Worm (Caenorhabditis elegans) whole organism, L3 larva: ENCODE data around the gene C14B9.10.

Source experiments
- aly-2 ChIP-seq: fragments of 150-350 bp; optimal IDR thresholded peaks from 2 replicates; lab custom pipeline; 2014; ENCODE audit warnings: missing biosample characterization, missing genetic modification characterization
- ceh-82 ChIP-seq: fragments of 150-350 bp; optimal IDR thresholded peaks from 2 replicates; lab custom pipeline; 2014; ENCODE audit warnings: missing biosample characterization, missing genetic modification characterization
- ceh-9 ChIP-seq: sonication (generic microtip); optimal IDR thresholded peaks from 2 replicates; lab custom pipeline; 2018; ENCODE audit warnings: missing biosample characterization, missing genetic modification characterization
- daf-12 ChIP-seq: fragments of 150-350 bp; optimal IDR thresholded peaks from 2 replicates; lab custom pipeline; 2014; ENCODE audit warnings: missing biosample characterization, missing genetic modification reagents, missing genetic modification characterization
- egl-27 ChIP-seq: sonication (generic microtip); optimal IDR thresholded peaks from 4 replicates; lab custom pipeline; 2017; ENCODE audit warnings: missing biosample characterization, missing genetic modification reagents, missing genetic modification characterization
- elt-1 ChIP-seq: fragments of 150-350 bp; optimal IDR thresholded peaks from 2 replicates; lab custom pipeline; 2014; ENCODE audit warnings: missing biosample characterization, missing genetic modification characterization
- elt-2 ChIP-seq: sonication (generic microtip); optimal IDR thresholded peaks from 2 replicates; lab custom pipeline; 2016; ENCODE audit warnings: missing genetic modification reagents, mild to moderate bottlenecking, missing genetic modification characterization, missing compliant biosample characterization
- elt-3 ChIP-seq, 3 experiments: fragments of 150-350 bp in 1 of 3; sonication (generic microtip) in 2 of 3; optimal IDR thresholded peaks; 2 replicates in 2 of 3; 4 replicates in 1 of 3; lab custom pipeline; 2014 to 2017; ENCODE audit warnings: missing biosample characterization in 3 of 3, missing genetic modification characterization in 3 of 3
- eor-1 ChIP-seq, 2 experiments: fragments of 150-350 bp; optimal IDR thresholded peaks; 2 replicates each; lab custom pipeline; 2014 to 2018; ENCODE audit warnings: missing biosample characterization in 2 of 2, missing genetic modification characterization in 2 of 2
- fkh-10 ChIP-seq: sonication (generic microtip); optimal IDR thresholded peaks from 2 replicates; lab custom pipeline; 2017; ENCODE audit warnings: missing biosample characterization, missing genetic modification reagents, missing genetic modification characterization
- fkh-2 ChIP-seq: fragments of 150-350 bp; optimal IDR thresholded peaks from 2 replicates; lab custom pipeline; 2014; ENCODE audit warnings: missing biosample characterization, missing genetic modification reagents, missing genetic modification characterization
- fos-1 ChIP-seq: fragments of 150-350 bp; optimal IDR thresholded peaks from 2 replicates; lab custom pipeline; 2014; ENCODE audit warnings: missing biosample characterization, missing genetic modification characterization
- hmg-11 ChIP-seq: sonication (generic microtip); optimal IDR thresholded peaks from 2 replicates; lab custom pipeline; 2016; ENCODE audit warnings: missing genetic modification characterization, missing compliant biosample characterization
- lin-15B ChIP-seq: fragments of 150-350 bp; optimal IDR thresholded peaks from 2 replicates; lab custom pipeline; 2014; ENCODE audit warnings: missing biosample characterization, missing genetic modification characterization
- lin-39 ChIP-seq: fragments of 150-350 bp; optimal IDR thresholded peaks from 2 replicates; lab custom pipeline; 2018; ENCODE audit warnings: missing biosample characterization, missing genetic modification reagents, missing genetic modification characterization
- lsy-12 ChIP-seq: sonication (generic microtip); optimal IDR thresholded peaks from 2 replicates; lab custom pipeline; 2016; ENCODE audit warnings: mild to moderate bottlenecking, missing genetic modification characterization, missing compliant biosample characterization
- mdl-1 ChIP-seq: fragments of 150-350 bp; optimal IDR thresholded peaks from 2 replicates; lab custom pipeline; 2014; ENCODE audit warnings: missing biosample characterization, missing genetic modification characterization
- nfya-1 ChIP-seq: sonication (generic microtip); optimal IDR thresholded peaks from 2 replicates; lab custom pipeline; 2017; ENCODE audit warnings: missing genetic modification characterization, mild to moderate bottlenecking, missing compliant biosample characterization, antibody characterized with exemption, moderate library complexity; ENCODE audit not compliant: insufficient read depth
- nhr-11 ChIP-seq: fragments of 150-350 bp; optimal IDR thresholded peaks from 2 replicates; lab custom pipeline; 2014; ENCODE audit warnings: missing biosample characterization, missing genetic modification characterization
- nhr-12 ChIP-seq: fragments of 150-350 bp; optimal IDR thresholded peaks from 2 replicates; lab custom pipeline; 2014; ENCODE audit warnings: missing biosample characterization, missing genetic modification characterization
- nhr-23 ChIP-seq: fragments of 150-350 bp; optimal IDR thresholded peaks from 2 replicates; lab custom pipeline; 2014; ENCODE audit warnings: missing biosample characterization, missing genetic modification reagents, missing genetic modification characterization
- nhr-25 ChIP-seq: sonication (generic microtip); optimal IDR thresholded peaks from 2 replicates; lab custom pipeline; 2017; ENCODE audit warnings: missing biosample characterization, missing genetic modification characterization
- nhr-28 ChIP-seq: fragments of 150-350 bp; optimal IDR thresholded peaks from 2 replicates; lab custom pipeline; 2014; ENCODE audit warnings: missing biosample characterization, missing genetic modification characterization
- nhr-76 ChIP-seq: fragments of 150-350 bp; sonication (generic microtip); optimal IDR thresholded peaks from 5 replicates; lab custom pipeline; 2014; ENCODE audit warnings: missing biosample characterization, missing genetic modification characterization
- pha-4 ChIP-seq: fragments of 150-350 bp; optimal IDR thresholded peaks from 2 replicates; lab custom pipeline; 2014; ENCODE audit warnings: missing biosample characterization, missing genetic modification reagents, missing genetic modification characterization
- pqm-1 ChIP-seq: fragments of 150-350 bp; optimal IDR thresholded peaks from 2 replicates; lab custom pipeline; 2017; ENCODE audit warnings: missing biosample characterization, missing genetic modification characterization, inconsistent platforms
- sea-2 ChIP-seq: fragments of 150-350 bp; sonication (generic microtip); optimal IDR thresholded peaks from 4 replicates; lab custom pipeline; 2014; ENCODE audit warnings: missing biosample characterization, missing genetic modification reagents, missing genetic modification characterization
- snpc-4 ChIP-seq: fragments of 150-350 bp; optimal IDR thresholded peaks from 2 replicates; lab custom pipeline; 2014; ENCODE audit warnings: missing biosample characterization, missing genetic modification characterization
- tbx-2 ChIP-seq: sonication (generic microtip); optimal IDR thresholded peaks from 2 replicates; lab custom pipeline; 2016; ENCODE audit warnings: mild to moderate bottlenecking, missing genetic modification characterization, missing compliant biosample characterization
- unc-62 ChIP-seq: fragments of 150-350 bp; sonication (generic microtip); optimal IDR thresholded peaks from 4 replicates; lab custom pipeline; 2014; ENCODE audit warnings: missing biosample characterization, missing genetic modification reagents, missing genetic modification characterization
- zag-1 ChIP-seq: fragments of 150-350 bp; optimal IDR thresholded peaks from 2 replicates; lab custom pipeline; 2014; ENCODE audit warnings: missing biosample characterization, missing genetic modification characterization

Gene C14B9.10

DNA sequence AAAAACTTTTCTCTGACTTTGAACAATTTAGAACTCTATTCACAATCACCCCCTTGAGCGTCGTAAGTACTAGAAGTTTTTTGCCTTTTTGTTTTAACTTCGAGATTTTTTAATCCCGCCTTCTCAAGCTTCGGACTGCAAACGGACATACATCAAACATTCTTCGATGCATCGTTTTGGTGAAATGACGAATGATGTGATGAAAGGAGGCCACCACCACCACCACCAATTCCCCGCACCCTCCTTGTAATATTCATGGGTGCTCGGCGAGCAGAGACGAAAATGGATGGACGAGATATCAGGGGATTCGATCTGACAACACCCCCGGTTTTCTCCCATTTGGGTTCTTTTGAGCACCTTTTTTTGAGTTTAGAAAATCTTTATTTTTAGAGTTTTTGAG is 15.3 kb downstream of the C14B9.10 start:
- TF ChIP-seq eor-1 (tag; optimal IDR thresholded peaks at IDR 0.05; lab: Kevin White, UChicago) (no peak), ceh-82 (no peak), lin-39 (tag; lab: Kevin White, UChicago) (peak; percentile 49)

DNA sequence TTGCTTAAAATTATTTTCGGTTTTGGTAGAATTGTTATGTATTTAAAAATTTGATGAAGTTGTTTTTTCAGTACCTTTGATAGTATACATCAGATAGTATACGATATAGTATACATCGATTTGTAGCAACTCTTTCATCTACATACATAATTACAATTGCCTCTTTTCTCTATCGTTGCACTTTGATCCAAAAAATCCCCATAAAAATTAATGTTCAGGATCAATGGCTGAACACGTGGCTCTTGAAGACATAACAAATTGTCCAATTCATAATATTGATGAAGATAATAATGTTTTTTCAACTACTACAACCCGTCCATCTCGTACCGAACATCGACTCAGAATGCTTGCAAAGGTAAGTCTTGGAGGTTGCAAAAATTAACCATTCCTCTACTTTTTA is 18.1 kb downstream of the C14B9.10 start, which contains the start of gene D2007.2:
TSS of gene D2007.2 (plus strand) at position 213 of the 400 bp plus-strand sequence.
- TF ChIP-seq fkh-10 (GFP tag; lab: Kevin White, UChicago) (no peak), egl-27 (tag; lab: Kevin White, UChicago) (no peak), sea-2 (GFP tag; lab: Kevin White, UChicago) (no peak), nhr-28 (tag; lab: Kevin White, UChicago) (no peak), aly-2 (tag; lab: Kevin White, UChicago) (no peak), lsy-12 (no peak), elt-3 (tag; optimal IDR thresholded peaks at IDR 0.05; lab: Kevin White, UChicago) (no peak), fkh-2 (tag; lab: Kevin White, UChicago) (no peak), tbx-2 (tag; lab: Kevin White, UChicago) (no peak), unc-62 (GFP tag; lab: Kevin White, UChicago) (no peak), nhr-12 (no peak), nfya-1 (tag; lab: Kevin White, UChicago) (no peak), elt-1 (no peak)

ce11 chrIII:8154423-8154822 is 23.8 kb downstream of the C14B9.10 start:
- TF ChIP-seq nhr-12, result no peak
- peak; percentile 55 for TF ChIP-seq elt-2 (tag; lab: Kevin White, UChicago)
- no peak for TF ChIP-seq daf-12 (tag; lab: Kevin White, UChicago)
- no peak for TF ChIP-seq aly-2 (tag; lab: Kevin White, UChicago)
- TF ChIP-seq pha-4 (tag; lab: Kevin White, UChicago), result peak; percentile 6
- no peak for TF ChIP-seq eor-1 (tag; optimal IDR thresholded peaks at IDR 0.05; lab: Kevin White, UChicago)
- no peak for TF ChIP-seq nhr-28 (tag; lab: Kevin White, UChicago)

DNA sequence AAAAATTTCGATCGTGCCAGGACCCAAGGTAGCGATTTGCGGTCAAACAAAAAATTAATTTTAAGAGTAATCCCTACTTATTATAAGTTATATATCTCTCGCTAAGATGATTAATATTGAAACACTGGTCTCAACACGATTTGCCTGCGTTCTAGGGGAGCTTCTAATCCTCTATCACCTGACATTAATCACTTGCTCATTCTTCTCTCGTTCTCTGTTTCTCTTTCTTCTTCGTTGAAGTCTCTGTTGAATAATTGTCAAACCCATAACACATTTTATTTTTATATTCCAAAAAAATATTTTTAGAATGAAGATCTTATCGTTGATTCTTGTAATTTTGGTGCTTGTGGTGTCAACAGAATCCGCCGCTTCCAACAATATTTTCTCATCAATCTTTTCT is 24.5 kb downstream of the C14B9.10 start, which contains the start of gene D2007.1:
TSS of gene D2007.1 (plus strand) at position 301 of the 400 bp plus-strand sequence.
- TF ChIP-seq daf-12 (tag; lab: Kevin White, UChicago) (no peak), nfya-1 (tag; lab: Kevin White, UChicago) (no peak), ceh-82 (no peak), nhr-23 (tag; lab: Kevin White, UChicago) (no peak), fos-1 (tag; lab: Kevin White, UChicago) (no peak), nhr-76 (tag; lab: Kevin White, UChicago) (no peak), pha-4 (tag; lab: Kevin White, UChicago) (no peak)

- no peak for TF ChIP-seq elt-1
- no peak for TF ChIP-seq nhr-11
- TF ChIP-seq pqm-1, result no peak
- no peak for TF ChIP-seq zag-1 (tag; lab: Kevin White, UChicago)
- peak; percentile 15 for TF ChIP-seq elt-2 (tag; lab: Kevin White, UChicago)
- TF ChIP-seq lin-15B (tag; lab: Kevin White, UChicago), result no peak
- no peak for TF ChIP-seq mdl-1 (tag; lab: Kevin White, UChicago)
- TF ChIP-seq hmg-11 (tag; lab: Kevin White, UChicago), result peak; percentile 9
- no peak for TF ChIP-seq tbx-2 (tag; lab: Kevin White, UChicago)
- no peak for TF ChIP-seq nhr-25 (tag; lab: Kevin White, UChicago)
- TF ChIP-seq unc-62 (GFP tag; lab: Kevin White, UChicago), result no peak
- peak; percentile 62 for TF ChIP-seq pha-4 (tag; lab: Kevin White, UChicago)
- TF ChIP-seq nfya-1 (tag; lab: Kevin White, UChicago), result peak; percentile 43
- no peak for TF ChIP-seq snpc-4 (tag; lab: Kevin White, UChicago)
- TF ChIP-seq ceh-9 (tag; lab: Kevin White, UChicago), result no peak
- TF ChIP-seq, all 47 proteins: peak for 4
These were observed 27.6 kb downstream of the C14B9.10 start, which contains the start of gene atg-13 for ce11 chrIII:8158140-8158786. Gene atg-13 (minus strand): TSS chrIII:8158190.
